Fruit fly (Drosophila melanogaster): ENCODE results near the gene kat-60L1.

The kat-60L1 gene

dm6 chr3R:5794267-5795089 lies 12.9 kb downstream of the kat-60L1 start, which contains the start of the genes PSMG1 and CG10979:
Gene PSMG1 (minus strand): TSS chr3R:5794317.
Gene CG10979 (plus strand): TSS chr3R:5794705.
- TF ChIP-seq pad (GFP tag; optimal IDR thresholded peaks at IDR 0.05) (no peak), kay (GFP tag; ENCODE audit: borderline replicate concordance) (no peak), CG11617 (GFP tag; optimal IDR thresholded peaks at IDR 0.05) (no peak), toe (GFP tag; optimal IDR thresholded peaks at IDR 0.05) (no peak), CG7045 (GFP tag; optimal IDR thresholded peaks at IDR 0.05) (no peak), ovo (GFP tag; optimal IDR thresholded peaks at IDR 0.05) (no peak), Crg-1 (GFP tag; optimal IDR thresholded peaks at IDR 0.05) (no peak), CG1620 (GFP tag; optimal IDR thresholded peaks at IDR 0.05) (no peak), bab1 (GFP tag; optimal IDR thresholded peaks at IDR 0.05) (no peak)

DNA sequence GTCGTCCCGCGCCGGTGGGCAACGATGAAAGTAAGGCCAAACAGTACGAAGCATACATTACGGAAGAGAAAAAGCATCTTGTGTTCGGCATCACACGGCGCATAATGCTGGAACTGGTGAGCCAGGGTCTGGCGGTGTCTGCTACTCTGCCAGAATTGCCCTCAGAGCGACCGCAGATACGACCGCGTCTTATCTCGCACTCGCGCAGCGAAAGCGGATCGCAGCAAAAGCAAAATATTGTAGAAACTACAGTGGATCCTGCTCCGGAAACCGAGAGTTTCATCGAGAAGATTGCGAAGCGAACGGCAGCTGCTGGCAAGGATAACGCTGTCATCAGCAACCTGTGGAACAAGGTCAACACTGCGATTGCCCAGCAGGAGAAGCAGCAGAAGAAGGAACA lies 16.1 kb downstream of the kat-60L1 start:
- TF ChIP-seq CG12768 (GFP tag; optimal IDR thresholded peaks at IDR 0.05) (no peak), Mnt (GFP tag; optimal IDR thresholded peaks at IDR 0.05) (no peak), kay (GFP tag; ENCODE audit: borderline replicate concordance) (no peak), CG1620 (GFP tag; optimal IDR thresholded peaks at IDR 0.05) (no peak), CG14711 (tag; optimal IDR thresholded peaks at IDR 0.05) (no peak), toe (GFP tag; optimal IDR thresholded peaks at IDR 0.05) (no peak), CG7045 (GFP tag; optimal IDR thresholded peaks at IDR 0.05) (no peak), CG5204 (GFP tag; optimal IDR thresholded peaks at IDR 0.05) (no peak), cic (GFP tag; optimal IDR thresholded peaks at IDR 0.05) (no peak), cnc (optimal IDR thresholded peaks at IDR 0.05) (no peak), tj (GFP tag; optimal IDR thresholded peaks at IDR 0.05) (no peak), Hr96 (GFP tag; optimal IDR thresholded peaks at IDR 0.05) (no peak), Crg-1 (GFP tag; optimal IDR thresholded peaks at IDR 0.05) (no peak), pad (GFP tag; optimal IDR thresholded peaks at IDR 0.05) (no peak), CG7101 (tag; optimal IDR thresholded peaks at IDR 0.05) (no peak), CG33017 (tag; optimal IDR thresholded peaks at IDR 0.05) (no peak), bab1 (GFP tag; optimal IDR thresholded peaks at IDR 0.05) (no peak), ovo (GFP tag; optimal IDR thresholded peaks at IDR 0.05) (no peak), CG11617 (GFP tag; optimal IDR thresholded peaks at IDR 0.05) (no peak)

- TF ChIP-seq CG14711 (tag; optimal IDR thresholded peaks at IDR 0.05) (no peak), cic (GFP tag; optimal IDR thresholded peaks at IDR 0.05) (peak; percentile 6)
Observed at dm6 chr3R:5801703-5802436, 20.3 kb downstream of the kat-60L1 start, which contains the start of gene CG11000. Gene CG11000 (plus strand): TSS chr3R:5802328.

dm6 chr3R:5813157-5813659 lies 31.6 kb downstream of the kat-60L1 start, which contains the start of gene CG42675:
Gene CG42675 (plus strand): TSS chr3R:5813609.
- no peak for TF ChIP-seq bab1 (GFP tag; optimal IDR thresholded peaks at IDR 0.05)
- no peak for TF ChIP-seq CG1620 (GFP tag; optimal IDR thresholded peaks at IDR 0.05)
- no peak for TF ChIP-seq Crg-1 (GFP tag; optimal IDR thresholded peaks at IDR 0.05)
- no peak for TF ChIP-seq cnc (optimal IDR thresholded peaks at IDR 0.05)
- no peak for TF ChIP-seq toe (GFP tag; optimal IDR thresholded peaks at IDR 0.05)
- no peak for TF ChIP-seq Mnt (GFP tag; optimal IDR thresholded peaks at IDR 0.05)
- no peak for TF ChIP-seq CG12768 (GFP tag; optimal IDR thresholded peaks at IDR 0.05)
- no peak for TF ChIP-seq CG14711 (tag; optimal IDR thresholded peaks at IDR 0.05)
- TF ChIP-seq pad (GFP tag; optimal IDR thresholded peaks at IDR 0.05): no peak
- no peak for TF ChIP-seq CG33017 (tag; optimal IDR thresholded peaks at IDR 0.05)
- no peak for TF ChIP-seq CG7045 (GFP tag; optimal IDR thresholded peaks at IDR 0.05)
- TF ChIP-seq CG11617 (GFP tag; optimal IDR thresholded peaks at IDR 0.05): no peak
- no peak for TF ChIP-seq Hr96 (GFP tag; optimal IDR thresholded peaks at IDR 0.05)
- TF ChIP-seq CG5204 (GFP tag; optimal IDR thresholded peaks at IDR 0.05): no peak
- TF ChIP-seq tj (GFP tag; optimal IDR thresholded peaks at IDR 0.05): no peak

- TF ChIP-seq kay (GFP tag; ENCODE audit: borderline replicate concordance): peak; percentile 86
- TF ChIP-seq tj (GFP tag; optimal IDR thresholded peaks at IDR 0.05): no peak
Observed at dm6 chr3R:5821243-5821642, 39.7 kb downstream of the kat-60L1 start, which contains the start of gene Hpr1. Gene Hpr1 (minus strand): TSS chr3R:5821440.

DNA sequence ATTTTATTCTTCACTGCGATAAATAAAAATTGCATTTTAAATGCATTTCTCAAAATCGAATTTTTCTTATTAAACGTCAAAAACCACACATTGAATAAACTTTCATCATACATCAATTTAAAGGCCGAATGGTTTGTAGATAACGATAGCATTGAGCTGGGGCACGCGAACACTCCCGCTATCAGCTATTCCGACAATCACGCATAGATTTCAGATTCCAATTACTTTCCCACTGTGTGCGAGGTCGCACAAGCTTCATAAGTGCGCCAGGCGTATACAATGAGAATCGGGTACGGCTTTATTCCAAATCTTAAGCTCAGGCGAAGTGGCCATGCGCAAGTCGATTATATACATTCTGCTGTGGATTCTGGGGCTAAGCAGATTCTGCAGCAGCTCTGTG lies 40.2 kb downstream of the kat-60L1 start, which contains the start of gene CG46303:
Gene CG46303 (plus strand): TSS at position 223 of the 400 bp plus-strand sequence.
- no peak for TF ChIP-seq CG12768 (GFP tag; optimal IDR thresholded peaks at IDR 0.05)
- TF ChIP-seq Clk (GFP tag; optimal IDR thresholded peaks at IDR 0.05): no peak
- no peak for TF ChIP-seq toe (GFP tag; optimal IDR thresholded peaks at IDR 0.05)
- TF ChIP-seq CG7045 (GFP tag; optimal IDR thresholded peaks at IDR 0.05): no peak
- TF ChIP-seq CG14711 (tag; optimal IDR thresholded peaks at IDR 0.05): no peak

Measured in whole organism, adult.